Fruit fly (Drosophila melanogaster): ENCODE data around the gene Bin1.

The Bin1 gene

dm6 chr3R:16234745-16235149 lies 45.4 kb upstream of the Bin1 start (continued):
- TF ChIP-seq Nf-YC (tag; optimal IDR thresholded peaks at IDR 0.05) (no peak), CG16813 (GFP tag; IDR thresholded peaks at IDR 0.05; ENCODE audit: partially characterized antibody) (no peak), CG7556 (GFP tag; optimal IDR thresholded peaks at IDR 0.05) (peak; percentile 79), CG3065 (GFP tag; optimal IDR thresholded peaks at IDR 0.05) (no peak), CG13775 (GFP tag; optimal IDR thresholded peaks at IDR 0.05) (no peak), Scr (GFP tag; IDR thresholded peaks at IDR 0.05; ENCODE audit: partially characterized antibody) (no peak), Oli (tag; optimal IDR thresholded peaks at IDR 0.05) (peak; percentile 66), CG2678 (tag; optimal IDR thresholded peaks at IDR 0.05) (peak; percentile 64), HLH54F (GFP tag; optimal IDR thresholded peaks at IDR 0.05) (no peak), Elba2 (GFP tag; optimal IDR thresholded peaks at IDR 0.05) (no peak), Poxn (GFP tag; IDR thresholded peaks at IDR 0.05) (no peak), Bdp1 (GFP tag; optimal IDR thresholded peaks at IDR 0.05) (peak; percentile 10), D19B (GFP tag; optimal IDR thresholded peaks at IDR 0.05) (peak; percentile 47), CG12659 (GFP tag; optimal IDR thresholded peaks at IDR 0.05) (peak; percentile 10), dmrt11E (tag; optimal IDR thresholded peaks at IDR 0.05) (peak; percentile 52), CG10654 (GFP tag; optimal IDR thresholded peaks at IDR 0.05) (no peak), tio (GFP tag; optimal IDR thresholded peaks at IDR 0.05) (peak; percentile 29), dmrt99B (tag; optimal IDR thresholded peaks at IDR 0.05) (peak; percentile 74), CG30431 (GFP tag; optimal IDR thresholded peaks at IDR 0.05) (peak; percentile 6), en (GFP tag; optimal IDR thresholded peaks at IDR 0.05) (no peak), Atf6 (GFP tag; IDR thresholded peaks at IDR 0.05) (no peak), hth (optimal IDR thresholded peaks at IDR 0.05) (no peak), CG18619 (GFP tag; optimal IDR thresholded peaks at IDR 0.05) (peak; percentile 47), CG10147 (GFP tag; optimal IDR thresholded peaks at IDR 0.05) (peak; percentile 33), CG1832 (GFP tag; optimal IDR thresholded peaks at IDR 0.05) (no peak), Sox100B (GFP tag; optimal IDR thresholded peaks at IDR 0.05) (peak; percentile 73), CG4328 (GFP tag; optimal IDR thresholded peaks at IDR 0.05) (no peak), CG9609 (GFP tag; optimal IDR thresholded peaks at IDR 0.05) (no peak), CG9437 (GFP tag; optimal IDR thresholded peaks at IDR 0.05) (peak; percentile 47), CG30403 (GFP tag; optimal IDR thresholded peaks at IDR 0.05) (peak; percentile 42), tup (GFP tag; optimal IDR thresholded peaks at IDR 0.05) (no peak), tna (GFP tag; IDR thresholded peaks at IDR 0.05; ENCODE audit: partially characterized antibody) (no peak), gsb (GFP tag; IDR thresholded peaks at IDR 0.05) (no peak), PHDP (tag; optimal IDR thresholded peaks at IDR 0.05) (peak; percentile 15), CG12391 (tag; optimal IDR thresholded peaks at IDR 0.05) (peak; percentile 40), CG31441 (GFP tag; IDR thresholded peaks at IDR 0.05) (no peak), abd-A (tag; optimal IDR thresholded peaks at IDR 0.05) (no peak), CG2712 (tag; optimal IDR thresholded peaks at IDR 0.05) (peak; percentile 63), salm (tag; optimal IDR thresholded peaks at IDR 0.05) (peak; percentile 22), jing (GFP tag; optimal IDR thresholded peaks at IDR 0.05) (no peak), CG1603 (tag; optimal IDR thresholded peaks at IDR 0.05) (no peak), aop (GFP tag; IDR thresholded peaks at IDR 0.05) (no peak), CG6813 (GFP tag; optimal IDR thresholded peaks at IDR 0.05) (no peak), h (optimal IDR thresholded peaks at IDR 0.05) (no peak), crp (GFP tag; optimal IDR thresholded peaks at IDR 0.05) (no peak), CG16815 (GFP tag; optimal IDR thresholded peaks at IDR 0.05) (peak; percentile 28), caup (GFP tag; optimal IDR thresholded peaks at IDR 0.05; ENCODE audit: severe bottlenecking) (no peak), CG6654 (GFP tag; optimal IDR thresholded peaks at IDR 0.05) (no peak), Asciz (GFP tag; optimal IDR thresholded peaks at IDR 0.05) (peak; percentile 66), emc (GFP tag; optimal IDR thresholded peaks at IDR 0.05) (no peak), Rx (GFP tag; IDR thresholded peaks at IDR 0.05) (no peak)
